Worm (Caenorhabditis elegans): ENCODE results near the gene K12B6.11.
A peak's percentile ranks its signal among the peaks of the same experiment; 100 is the strongest.

The K12B6.11 gene

DNA sequence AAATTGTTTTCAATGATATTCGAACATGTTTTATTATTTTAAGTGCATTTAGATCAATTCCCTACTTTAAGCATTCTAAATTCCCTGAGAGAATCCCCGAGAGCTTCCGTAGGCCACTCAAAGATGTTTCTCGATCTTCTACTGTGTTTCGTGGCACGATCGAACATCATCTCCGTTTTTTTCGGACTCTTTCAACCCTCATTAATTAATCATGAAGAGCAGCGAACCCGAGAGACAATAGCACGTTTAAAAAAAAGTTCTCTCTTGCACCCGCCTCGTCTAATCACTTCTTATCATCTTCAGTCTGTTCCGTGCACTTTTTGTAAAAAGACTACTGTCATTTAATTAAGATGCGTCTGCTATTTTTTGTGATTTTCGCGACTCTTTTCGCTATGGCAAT, at the start of gene K12B6.11:
Gene K12B6.11 (plus strand): TSS at position 301 of the 400 bp plus-strand sequence.
- TF ChIP-seq nhr-80 (tag; optimal IDR thresholded peaks at IDR 0.05) (peak; percentile 33), hmg-20 (GFP tag; IDR thresholded peaks at IDR 0.05) (no peak)

DNA sequence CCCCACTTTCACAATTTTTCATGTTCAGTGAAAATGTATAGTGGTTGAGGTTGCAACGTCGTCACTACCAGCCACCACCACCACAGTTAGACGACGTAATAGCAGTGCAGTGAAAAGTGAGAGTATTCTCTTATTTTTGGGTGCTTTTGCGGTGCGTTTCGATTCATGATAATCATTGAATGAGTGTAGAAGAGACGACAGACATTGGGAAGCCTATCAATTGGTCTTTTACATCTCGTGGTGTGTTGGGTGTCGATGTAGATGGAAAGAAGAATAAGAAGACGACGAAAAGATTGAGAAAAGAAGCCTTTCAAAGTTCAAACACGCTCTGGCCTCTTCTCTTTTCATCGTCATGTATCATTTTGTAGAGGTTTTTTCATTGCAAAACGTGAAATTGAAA, 48.9 kb upstream of the K12B6.11 start:
- peak; percentile 26 for TF ChIP-seq ztf-26 (tag; optimal IDR thresholded peaks at IDR 0.05)
- TF ChIP-seq K11D2.4 (GFP tag; IDR thresholded peaks at IDR 0.05): no peak
- no peak for TF ChIP-seq attf-6 (GFP tag; IDR thresholded peaks at IDR 0.05)
- no peak for TF ChIP-seq F37B4.10 (GFP tag; IDR thresholded peaks at IDR 0.05)
- no peak for TF ChIP-seq cebp-1 (GFP tag; IDR thresholded peaks at IDR 0.05)
- no peak for TF ChIP-seq cebp-1 (tag; optimal IDR thresholded peaks at IDR 0.05)
- TF ChIP-seq lin-40 (tag; optimal IDR thresholded peaks at IDR 0.05): peak; percentile 62
- TF ChIP-seq C06A6.2 (GFP tag; conservative IDR thresholded peaks at IDR 0.05): 0 out of 2 replicates have a peak, but pooled peaks have one; percentile 10
- TF ChIP-seq ztf-3 (GFP tag; optimal IDR thresholded peaks at IDR 0.05): no peak
- no peak for TF ChIP-seq somi-1 (GFP tag; optimal IDR thresholded peaks at IDR 0.05)
- TF ChIP-seq nhr-80 (tag; optimal IDR thresholded peaks at IDR 0.05): peak; percentile 55

- peak; percentile 15 for TF ChIP-seq ztf-22 (GFP tag; optimal IDR thresholded peaks at IDR 0.05)
- no peak for TF ChIP-seq sdz-38 (tag; optimal IDR thresholded peaks at IDR 0.05)
- TF ChIP-seq cebp-1 (GFP tag; IDR thresholded peaks at IDR 0.05): no peak
- peak; percentile 67 for TF ChIP-seq cebp-1 (tag; optimal IDR thresholded peaks at IDR 0.05)
- TF ChIP-seq snpc-1.1 (tag; optimal IDR thresholded peaks at IDR 0.05; ENCODE audit: insufficient read depth): no peak
- no peak for TF ChIP-seq madf-3 (GFP tag; IDR thresholded peaks at IDR 0.05)
- TF ChIP-seq tbp1 (GFP tag; optimal IDR thresholded peaks at IDR 0.05): peak; percentile 25
- no peak for TF ChIP-seq Y67H2A.10 (GFP tag; conservative IDR thresholded peaks at IDR 0.05)
- TF ChIP-seq B0336.3 (GFP tag; IDR thresholded peaks at IDR 0.05): 0 out of 2 replicates have a peak, but pooled peaks have one; percentile 27
- peak; percentile 38 for TF ChIP-seq ztf-26 (tag; optimal IDR thresholded peaks at IDR 0.05)
- TF ChIP-seq nhr-80 (tag; optimal IDR thresholded peaks at IDR 0.05): peak; percentile 57
- TF ChIP-seq ceh-27 (GFP tag; optimal IDR thresholded peaks at IDR 0.05): peak; percentile 20
- peak; percentile 37; the same call in 1 of the 2 replicates for TF ChIP-seq mcd-1 (GFP tag; IDR thresholded peaks at IDR 0.05)
- TF ChIP-seq lin-40 (tag; optimal IDR thresholded peaks at IDR 0.05): peak; percentile 48
- TF ChIP-seq sea-2 (GFP tag; IDR thresholded peaks at IDR 0.05): no peak
- TF ChIP-seq pha-4 (tag; optimal IDR thresholded peaks at IDR 0.05): peak; percentile 88
- peak; percentile 40 for TF ChIP-seq somi-1 (GFP tag; optimal IDR thresholded peaks at IDR 0.05)
- no peak for TF ChIP-seq ztf-3 (GFP tag; optimal IDR thresholded peaks at IDR 0.05)
- peak in 1 of 2 experiments; percentile 36 for TF ChIP-seq let-607 (tag; optimal IDR thresholded peaks at IDR 0.05)
- TF ChIP-seq atf-7 (tag; optimal IDR thresholded peaks at IDR 0.05): peak; percentile 29
- no peak for TF ChIP-seq nhr-90 (tag; optimal IDR thresholded peaks at IDR 0.05)
- TF ChIP-seq lin-26 (GFP tag; IDR thresholded peaks at IDR 0.05): no peak
- TF ChIP-seq snpc-3.4 (tag; optimal IDR thresholded peaks at IDR 0.05): no peak
- TF ChIP-seq F37B4.10 (GFP tag; IDR thresholded peaks at IDR 0.05): no peak
- no peak for TF ChIP-seq F57C9.4 (tag; optimal IDR thresholded peaks at IDR 0.05)
- no peak for TF ChIP-seq bed-1 (GFP tag; IDR thresholded peaks at IDR 0.05)
- peak; percentile 21 for TF ChIP-seq madf-10 (tag; optimal IDR thresholded peaks at IDR 0.05)
These were observed 48.0 kb upstream of the K12B6.11 start for ce11 chrV:6240735-6241134.

DNA sequence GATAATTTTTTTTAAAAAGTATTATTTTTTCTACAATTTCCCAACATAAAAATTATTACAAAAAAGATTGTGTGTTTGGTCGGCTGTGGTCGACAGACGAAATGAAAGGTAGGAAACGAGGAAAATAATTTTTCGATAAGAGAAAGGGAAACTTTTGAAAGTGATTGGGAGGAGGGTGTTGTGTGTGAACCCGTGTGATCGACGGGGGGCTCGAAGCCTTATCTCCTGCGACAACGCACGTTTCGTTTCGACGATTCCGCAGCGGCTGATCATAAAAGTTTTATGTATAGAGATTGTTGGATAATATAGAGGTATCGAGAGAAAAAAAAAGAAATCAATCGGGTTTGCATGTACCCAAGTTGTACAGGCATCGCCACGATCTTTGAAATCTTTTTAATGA, 45.4 kb upstream of the K12B6.11 start:
- TF ChIP-seq gei-17 (GFP tag; optimal IDR thresholded peaks at IDR 0.05) (no peak), hmg-20 (GFP tag; IDR thresholded peaks at IDR 0.05) (no peak), lag-1 (GFP tag; IDR thresholded peaks at IDR 0.05) (no peak), dpl-1 (GFP tag; optimal IDR thresholded peaks at IDR 0.05) (no peak), lin-54 (GFP tag; optimal IDR thresholded peaks at IDR 0.05) (peak; percentile 17), madf-6 (GFP tag; IDR thresholded peaks at IDR 0.05) (no peak), hlh-26 (GFP tag; conservative IDR thresholded peaks at IDR 0.05) (no peak), ztf-22 (GFP tag; optimal IDR thresholded peaks at IDR 0.05) (peak; percentile 76), ceh-79 (tag; optimal IDR thresholded peaks at IDR 0.05) (no peak), hsf-1 (GFP tag; IDR thresholded peaks at IDR 0.05) (no peak), tbp1 (GFP tag; optimal IDR thresholded peaks at IDR 0.05) (peak; percentile 7), nfyb-1 (GFP tag; IDR thresholded peaks at IDR 0.05) (0 out of 2 replicates have a peak, but pooled peaks have one; percentile 55), sptf-2 (GFP tag; optimal IDR thresholded peaks at IDR 0.05) (no peak), dox-1 (GFP tag; IDR thresholded peaks at IDR 0.05) (peak; percentile 33; the same call in 1 of the 2 replicates), nhr-80 (tag; optimal IDR thresholded peaks at IDR 0.05) (peak; percentile 93), cebp-1 (GFP tag; IDR thresholded peaks at IDR 0.05) (no peak), cebp-1 (tag; optimal IDR thresholded peaks at IDR 0.05) (peak; percentile 47), D2030.7 (GFP tag; IDR thresholded peaks at IDR 0.05) (no peak), atf-7 (tag; optimal IDR thresholded peaks at IDR 0.05) (peak; percentile 46)

Measured in whole organism, young adult.